Fruit fly (Drosophila melanogaster): ENCODE results near the gene CG32726.

Gene CG32726

DNA sequence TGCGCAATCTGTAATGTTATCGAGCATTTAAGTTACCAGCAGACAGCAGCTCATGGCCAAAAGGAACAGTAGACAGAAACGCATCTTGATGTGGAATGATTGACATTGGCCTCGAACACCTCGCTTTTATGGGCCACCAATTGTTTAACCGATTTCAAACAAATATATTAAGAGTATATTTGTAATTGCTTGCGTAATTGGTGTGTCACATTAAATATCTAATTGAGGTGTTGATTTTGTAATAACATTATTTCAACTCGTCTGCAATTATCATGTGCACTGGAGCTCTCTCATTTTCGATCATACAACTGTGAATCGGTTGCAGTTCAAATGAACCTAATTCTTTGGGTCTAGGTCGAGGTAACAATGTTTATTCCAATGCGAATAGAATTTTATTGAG lies at the start of gene CG32726:
CG32726 (minus strand) TSS at position 101 of the 400 bp plus-strand sequence.
- no peak for TF ChIP-seq CG17801 (GFP tag; optimal IDR thresholded peaks at IDR 0.05; ENCODE audit: partially characterized antibody)

DNA sequence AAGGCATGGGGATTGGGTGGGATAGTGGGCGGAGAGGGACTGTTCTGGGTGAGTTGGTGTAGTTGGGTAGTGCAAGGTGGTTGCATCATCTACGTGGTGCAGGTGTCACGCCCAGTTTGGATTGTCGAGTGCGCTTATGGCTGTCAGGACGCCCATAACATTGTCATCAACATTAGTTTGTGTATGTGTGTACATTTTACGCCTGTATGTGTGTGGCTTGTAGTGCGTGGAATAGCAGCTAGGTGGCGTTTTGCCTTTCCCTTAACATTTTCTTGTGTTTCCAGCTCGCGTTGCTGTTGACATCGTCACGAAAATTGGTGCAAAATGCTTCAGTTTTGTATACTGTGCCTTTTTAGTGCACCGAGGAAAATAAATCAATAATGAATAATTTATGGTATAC lies 40.8 kb upstream of the CG32726 start:
- TF ChIP-seq CG17801 (GFP tag; optimal IDR thresholded peaks at IDR 0.05; ENCODE audit: partially characterized antibody), result no peak

DNA sequence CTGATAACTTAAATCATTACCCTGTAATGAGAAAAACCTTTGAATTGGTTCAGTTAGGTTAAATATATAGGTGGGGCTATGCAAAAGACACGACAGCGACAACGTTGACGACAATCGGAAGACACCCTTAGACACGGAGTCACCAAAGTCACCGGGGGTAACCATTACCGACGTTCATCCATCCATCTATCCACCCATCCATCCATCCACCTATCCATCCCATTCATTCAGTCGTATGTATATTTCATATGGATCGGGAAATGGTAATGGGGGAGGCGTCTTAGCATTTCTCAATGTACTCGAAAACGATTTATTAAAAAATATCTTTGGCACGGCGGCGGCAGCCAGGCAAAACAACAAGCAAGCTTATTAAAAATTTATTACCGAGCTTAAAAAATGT lies 36.5 kb upstream of the CG32726 start:
- no peak for TF ChIP-seq CG17801 (GFP tag; optimal IDR thresholded peaks at IDR 0.05; ENCODE audit: partially characterized antibody)

DNA sequence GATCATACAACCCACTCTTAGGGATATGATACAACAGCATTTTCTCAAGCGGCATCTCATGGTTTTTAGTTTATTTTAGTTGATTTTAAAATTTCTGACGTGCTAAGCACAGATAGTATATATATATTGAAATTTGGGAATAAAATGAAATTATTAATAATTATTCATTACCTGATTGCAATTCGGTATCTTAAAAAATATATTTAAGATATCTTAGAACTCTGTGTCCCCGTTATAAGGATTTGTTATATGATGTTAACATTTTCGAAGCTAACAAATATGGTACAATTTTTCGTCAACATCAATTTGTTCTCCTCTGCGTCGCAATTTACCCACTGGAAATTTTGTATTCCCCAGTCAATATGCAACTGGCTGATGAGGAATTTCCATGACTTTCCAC lies 27.7 kb upstream of the CG32726 start, which contains the start of gene CG43198:
CG43198 (minus strand) TSS at position 101 of the 400 bp plus-strand sequence.
- no peak for TF ChIP-seq CG17801 (GFP tag; optimal IDR thresholded peaks at IDR 0.05; ENCODE audit: partially characterized antibody)

DNA sequence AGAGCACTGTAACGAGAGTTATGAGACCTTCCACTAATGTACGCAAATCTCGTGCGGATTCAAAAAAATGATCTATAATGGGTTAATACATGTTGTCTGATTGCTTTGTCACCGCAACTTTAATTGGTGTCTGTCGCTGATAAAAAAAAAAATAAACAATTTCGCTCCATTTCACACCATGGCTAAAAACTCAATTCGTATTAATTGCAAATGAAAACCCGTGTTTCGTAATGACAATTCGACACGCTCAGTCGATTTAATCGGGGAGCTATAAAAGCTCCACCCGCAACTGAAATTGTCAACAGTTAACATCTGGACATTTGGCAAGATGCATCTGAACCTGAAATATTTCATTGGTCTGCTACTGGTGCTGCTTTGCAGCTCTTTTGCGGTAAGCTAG lies 26.4 kb upstream of the CG32726 start, which contains the start of gene CG11368:
CG11368 (plus strand) TSS at position 301 of the 400 bp plus-strand sequence.
- no peak for TF ChIP-seq CG17801 (GFP tag; optimal IDR thresholded peaks at IDR 0.05; ENCODE audit: partially characterized antibody)

DNA sequence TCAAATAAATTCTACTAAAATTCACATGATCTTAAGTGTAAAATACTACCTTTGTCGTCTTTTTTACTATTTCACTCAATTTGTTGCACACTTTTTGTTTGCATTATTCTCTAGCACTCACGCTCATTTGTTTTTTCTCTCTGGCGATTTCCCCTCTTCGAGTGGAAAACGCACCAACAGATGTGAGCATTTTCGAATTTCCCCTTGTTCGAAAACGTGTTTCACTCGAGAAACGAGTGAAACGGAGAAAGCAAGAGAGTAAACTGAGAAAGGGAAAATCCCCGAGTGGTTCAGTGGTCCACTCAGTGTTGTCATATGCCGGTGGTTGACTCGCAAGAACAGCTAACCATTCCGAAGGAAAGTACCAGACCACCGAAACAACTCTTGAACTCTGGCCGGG lies 19.5 kb upstream of the CG32726 start:
- no peak for TF ChIP-seq CG17801 (GFP tag; optimal IDR thresholded peaks at IDR 0.05; ENCODE audit: partially characterized antibody)

DNA sequence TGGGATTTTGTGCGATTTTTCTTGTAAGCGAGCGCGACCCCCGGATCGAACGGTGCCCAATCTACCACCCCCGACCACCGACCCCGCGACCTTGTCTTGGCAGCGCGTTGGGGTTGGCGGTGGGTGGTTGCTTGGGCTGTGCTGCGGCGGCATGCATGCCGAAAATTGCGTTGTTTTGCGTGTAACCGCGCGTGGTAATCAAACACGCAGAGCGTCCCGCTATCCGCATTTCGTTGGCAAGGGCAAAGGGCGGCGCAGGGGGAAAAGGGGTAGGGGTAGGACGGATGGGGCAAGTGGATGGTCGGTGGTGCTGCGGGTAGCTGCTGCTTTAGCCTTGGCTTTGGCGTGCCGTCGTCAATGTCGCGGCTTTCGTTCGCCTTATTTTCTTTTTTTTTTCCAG lies 6.8 kb upstream of the CG32726 start:
- TF ChIP-seq CG17801 (GFP tag; optimal IDR thresholded peaks at IDR 0.05; ENCODE audit: partially characterized antibody), result no peak

DNA sequence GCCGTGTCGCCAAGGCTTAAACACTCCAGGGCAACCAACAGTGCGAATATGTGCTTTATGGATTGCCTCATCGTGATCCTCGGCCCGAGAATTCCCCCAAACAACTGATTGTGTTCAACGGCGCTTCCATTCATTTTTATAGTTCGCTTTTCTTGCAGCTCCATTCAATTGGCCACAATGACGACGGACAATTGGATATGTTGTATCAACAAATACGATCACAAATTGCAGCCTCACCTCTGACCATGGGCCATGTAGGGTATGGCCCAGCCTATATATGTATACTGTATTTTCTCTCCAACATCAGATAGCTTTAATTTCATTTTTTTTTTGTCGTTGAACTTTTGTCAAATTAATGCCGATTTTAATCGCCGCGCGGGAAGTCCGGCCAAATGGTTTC lies 801 bp downstream of the CG32726 start, which contains the start of gene CG15036:
CG15036 (minus strand) TSS at position 101 of the 400 bp plus-strand sequence.
- no peak for TF ChIP-seq CG17801 (GFP tag; optimal IDR thresholded peaks at IDR 0.05; ENCODE audit: partially characterized antibody)

DNA sequence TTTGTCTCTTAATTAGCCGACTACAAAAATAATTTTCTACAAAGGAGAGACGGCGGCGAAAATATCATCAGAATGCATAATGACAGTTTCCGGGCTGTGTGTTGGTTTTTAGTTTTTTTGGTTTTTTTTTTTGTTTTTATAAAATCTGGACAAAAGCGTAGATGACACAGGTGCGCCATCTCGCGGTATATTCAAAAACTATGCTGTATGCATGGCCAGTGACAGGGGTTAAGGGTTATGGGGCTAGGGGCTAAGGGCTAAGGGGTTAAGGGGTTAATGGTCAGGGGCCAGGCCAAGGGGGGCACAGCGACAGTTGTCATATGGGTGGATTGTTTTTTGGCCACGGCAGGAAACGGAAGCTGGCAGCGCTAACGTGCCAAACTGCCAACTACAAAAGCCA lies 3.0 kb downstream of the CG32726 start:
- TF ChIP-seq CG17801 (GFP tag; optimal IDR thresholded peaks at IDR 0.05; ENCODE audit: partially characterized antibody), result no peak

DNA sequence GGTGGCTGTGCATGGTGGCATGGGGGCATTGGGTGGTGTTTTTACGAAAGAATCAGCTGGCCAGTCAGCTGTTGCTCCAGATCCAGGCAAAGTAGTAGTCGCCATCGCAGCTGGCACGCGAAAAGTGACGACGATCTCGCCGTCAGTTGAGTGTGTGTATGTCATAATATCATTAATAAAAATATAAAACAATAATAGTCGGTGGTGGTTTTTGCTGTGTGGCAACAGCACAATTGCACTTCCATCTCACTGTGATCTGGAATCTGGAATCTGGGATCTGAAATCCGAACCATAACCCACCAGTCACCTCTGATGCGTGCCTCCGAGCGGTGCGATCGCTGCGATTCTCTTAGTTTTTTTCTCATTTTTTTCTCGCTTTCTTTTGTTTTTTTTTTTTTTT lies 7.2 kb downstream of the CG32726 start, which contains the start of gene rumpel:
rumpel (plus strand) TSS at position 301 of the 400 bp plus-strand sequence.
- no peak for TF ChIP-seq CG17801 (GFP tag; optimal IDR thresholded peaks at IDR 0.05; ENCODE audit: partially characterized antibody)

DNA sequence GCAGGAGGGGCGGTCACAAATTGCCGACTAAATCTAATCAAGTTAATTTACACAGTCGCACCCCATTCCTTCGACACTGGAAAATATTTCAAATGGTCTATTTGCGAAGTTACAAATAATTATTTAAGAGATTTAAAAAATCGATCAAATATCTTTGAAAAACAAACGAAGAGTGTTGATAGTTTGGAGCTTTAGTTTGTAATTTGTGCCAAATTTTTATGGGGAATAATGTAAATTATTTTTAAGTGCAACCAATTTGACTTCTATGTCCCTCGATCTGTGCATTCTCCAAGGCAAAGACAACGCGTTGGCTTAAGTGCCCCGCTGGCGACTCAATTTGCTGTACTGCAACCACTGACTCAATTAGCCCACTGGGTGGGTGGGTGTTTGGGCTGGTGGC lies 7.7 kb downstream of the CG32726 start:
- no peak for TF ChIP-seq CG17801 (GFP tag; optimal IDR thresholded peaks at IDR 0.05; ENCODE audit: partially characterized antibody)

DNA sequence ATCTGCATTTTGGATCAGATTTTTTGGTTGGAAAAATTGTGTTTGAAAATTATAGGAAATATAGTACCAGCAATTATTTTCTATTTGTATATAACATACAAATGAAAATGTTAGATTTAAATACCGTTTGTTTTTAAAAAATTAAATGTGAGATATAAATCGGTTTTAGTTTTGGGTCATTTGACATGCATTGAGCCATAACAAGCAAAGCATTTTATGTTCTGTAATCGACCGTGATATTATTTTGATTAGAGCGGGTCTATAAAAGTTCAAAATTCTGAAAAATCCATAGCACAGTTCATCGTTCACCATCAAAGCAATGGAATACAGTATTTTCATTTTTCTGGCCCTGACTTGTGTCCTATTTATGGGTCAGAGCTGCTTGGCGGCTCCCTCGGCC lies 8.6 kb downstream of the CG32726 start, which contains the start of gene CG34337:
CG34337 (plus strand) TSS at position 301 of the 400 bp plus-strand sequence.
- TF ChIP-seq CG17801 (GFP tag; optimal IDR thresholded peaks at IDR 0.05; ENCODE audit: partially characterized antibody), result no peak

DNA sequence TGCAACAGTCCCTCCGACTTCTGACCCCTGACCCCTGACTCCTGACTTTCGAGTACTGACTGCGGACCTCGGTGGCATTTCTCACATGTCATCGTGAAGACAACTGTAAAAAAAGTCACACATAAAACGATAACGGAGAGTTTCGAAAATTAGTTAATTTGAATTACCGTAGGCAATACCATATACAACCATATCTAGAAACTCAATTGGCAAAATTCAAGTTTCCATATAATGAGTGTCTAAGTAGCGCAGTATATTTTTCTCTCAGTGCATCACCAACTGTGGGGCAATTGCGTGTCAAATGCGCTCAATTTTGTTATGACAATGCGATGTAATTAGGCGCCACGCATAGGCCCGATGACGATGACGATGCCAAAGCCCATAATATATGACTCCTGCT lies 10.5 kb downstream of the CG32726 start:
- TF ChIP-seq CG17801 (GFP tag; optimal IDR thresholded peaks at IDR 0.05; ENCODE audit: partially characterized antibody), result no peak

DNA sequence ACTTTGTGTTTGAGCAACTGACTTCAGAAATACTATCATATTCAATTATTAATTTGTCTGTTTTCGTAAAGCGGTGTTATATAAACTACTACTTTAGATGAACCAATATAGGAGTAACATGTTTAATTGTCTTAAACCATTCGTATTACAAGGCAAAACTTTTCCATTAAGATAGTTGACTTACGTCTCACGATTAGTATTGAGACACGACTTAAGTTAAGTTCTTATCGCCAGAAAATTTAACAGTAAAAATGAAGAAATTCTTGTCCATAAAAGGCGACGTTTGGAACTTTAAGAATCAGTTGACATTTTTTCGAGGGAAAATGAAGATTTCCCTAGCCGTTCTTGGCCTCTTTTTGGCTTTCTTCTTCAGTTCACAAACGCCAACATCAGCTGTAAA lies 12.0 kb downstream of the CG32726 start, which contains the start of gene CG42705:
CG42705 (plus strand) TSS at position 301 of the 400 bp plus-strand sequence.
- TF ChIP-seq CG17801 (GFP tag; optimal IDR thresholded peaks at IDR 0.05; ENCODE audit: partially characterized antibody), result no peak

DNA sequence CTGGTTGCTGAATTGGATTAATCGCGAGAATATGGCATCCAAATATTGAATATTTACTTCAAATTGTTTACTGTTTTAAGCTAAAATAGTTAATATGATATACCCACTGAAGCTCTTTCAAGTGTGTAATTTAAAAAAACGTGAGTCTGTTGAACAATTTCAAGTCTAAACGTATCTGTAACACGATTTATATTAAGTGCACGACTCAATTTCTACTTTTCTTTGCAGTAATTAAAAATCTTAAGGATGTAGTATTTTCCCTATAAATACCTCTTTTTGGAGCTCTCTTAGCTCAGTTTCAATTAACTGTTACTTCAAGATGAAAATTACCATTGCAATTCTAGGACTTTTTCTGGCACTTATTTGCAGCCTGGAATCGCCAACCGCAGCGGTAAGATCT lies 13.2 kb downstream of the CG32726 start, which contains the start of gene CG42704:
CG42704 (plus strand) TSS at position 301 of the 400 bp plus-strand sequence.
- no peak for TF ChIP-seq CG17801 (GFP tag; optimal IDR thresholded peaks at IDR 0.05; ENCODE audit: partially characterized antibody)

DNA sequence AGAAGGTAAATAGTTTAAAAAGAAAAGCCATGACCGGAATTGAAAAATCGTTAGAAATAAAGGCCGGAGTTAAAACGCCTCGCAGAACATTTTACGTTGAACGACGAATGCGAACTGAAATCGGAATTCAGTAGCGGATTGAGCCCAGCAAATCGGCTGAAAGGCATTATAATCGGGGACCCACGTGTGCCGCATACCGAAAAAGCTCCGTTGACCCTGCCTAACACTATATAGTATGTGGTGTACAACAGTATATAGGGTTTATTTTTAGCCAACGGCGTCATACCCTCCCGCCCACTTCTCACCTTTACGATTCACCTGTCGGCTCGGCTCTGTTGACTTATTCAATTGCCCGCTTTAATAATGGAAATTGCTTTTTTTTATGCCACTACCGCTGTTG lies 13.7 kb downstream of the CG32726 start, which contains the start of gene CG42246:
CG42246 (minus strand) TSS at position 101 of the 400 bp plus-strand sequence.
- TF ChIP-seq CG17801 (GFP tag; optimal IDR thresholded peaks at IDR 0.05; ENCODE audit: partially characterized antibody), result no peak

DNA sequence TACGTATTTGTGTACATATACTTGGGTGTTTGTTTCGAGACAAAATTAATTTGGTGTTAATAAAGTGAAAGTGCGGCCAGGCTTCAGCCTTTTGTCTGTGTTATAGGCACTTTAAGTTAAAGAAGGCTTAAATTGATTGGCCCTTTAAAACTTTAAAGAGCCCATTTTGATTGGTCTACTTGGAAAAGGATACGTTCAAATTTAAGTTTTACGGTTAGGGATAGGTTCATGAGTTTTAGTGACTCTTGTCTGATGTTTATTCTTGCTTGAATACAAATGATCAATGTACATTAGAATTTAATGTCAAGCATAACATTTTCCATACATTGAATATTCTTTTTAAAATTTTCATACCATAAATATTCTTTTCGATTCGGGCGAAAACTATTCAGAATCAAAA lies 18.6 kb downstream of the CG32726 start, which contains the start of gene CG32727:
CG32727 (plus strand) TSS at position 301 of the 400 bp plus-strand sequence.
- TF ChIP-seq CG17801 (GFP tag; optimal IDR thresholded peaks at IDR 0.05; ENCODE audit: partially characterized antibody), result no peak

Measured in ovary, adult (tissue).